Worm (Caenorhabditis elegans) whole organism, L4/young adult: ENCODE data around the gene F49F1.15.

Source experiments
- W03F9.2 ChIP-seq: fragments of 150-350 bp; optimal IDR thresholded peaks from 2 replicates; lab custom pipeline; 2014; ENCODE audit warnings: missing biosample characterization, missing genetic modification characterization
- dao-5 ChIP-seq: sonication (generic microtip); optimal IDR thresholded peaks from 2 replicates; lab custom pipeline; 2016; ENCODE audit warnings: missing genotype, missing genetic modification characterization, moderate library complexity, missing compliant biosample characterization
- him-1 ChIP-seq: sonication (generic microtip); optimal IDR thresholded peaks from 2 replicates; lab custom pipeline; 2016; ENCODE audit warnings: missing genotype, missing genetic modification reagents, missing genetic modification characterization, missing compliant biosample characterization

ce11 chrIV:4114526-4114925, at the start of gene F49F1.15:
- TF ChIP-seq him-1: no peak
- TF ChIP-seq dao-5 (tag; lab: Kevin White, UChicago): no peak
- TF ChIP-seq W03F9.2 (tag; lab: Kevin White, UChicago): no peak
